Fruit fly (Drosophila melanogaster): ENCODE data around the gene kirre.

The kirre gene

dm6 chrX:2757400-2757799, 17.2 kb downstream of the kirre start:
- TF ChIP-seq dl (GFP tag; optimal IDR thresholded peaks at IDR 0.05; ENCODE audit: insufficient read depth in 1 of 2, partially characterized antibody in 2 of 2) (no peak), foxo (GFP tag; optimal IDR thresholded peaks at IDR 0.05) (no peak), rgr (GFP tag; optimal IDR thresholded peaks at IDR 0.05) (no peak), sv (GFP tag; optimal IDR thresholded peaks at IDR 0.05) (no peak), sage (GFP tag; optimal IDR thresholded peaks at IDR 0.05) (no peak), Sp1 (GFP tag; optimal IDR thresholded peaks at IDR 0.05) (no peak), woc (GFP tag; optimal IDR thresholded peaks at IDR 0.05) (no peak), Vsx2 (GFP tag; optimal IDR thresholded peaks at IDR 0.05; ENCODE audit: partially characterized antibody) (no peak), CG32264 (GFP tag; optimal IDR thresholded peaks at IDR 0.05) (no peak), CG9705 (GFP tag; optimal IDR thresholded peaks at IDR 0.05) (no peak), N (GFP tag; optimal IDR thresholded peaks at IDR 0.05) (no peak), psq (GFP tag; optimal IDR thresholded peaks at IDR 0.05) (no peak), dmrt93B (GFP tag; optimal IDR thresholded peaks at IDR 0.05) (no peak), CrebA (GFP tag; optimal IDR thresholded peaks at IDR 0.05; ENCODE audit: borderline replicate concordance) (no peak), GATAd (GFP tag; optimal IDR thresholded peaks at IDR 0.05) (no peak), Myc (optimal IDR thresholded peaks at IDR 0.05) (no peak)

dm6 chrX:2761198-2761597, 21.0 kb downstream of the kirre start:
- TF ChIP-seq Hr78 (GFP tag; optimal IDR thresholded peaks at IDR 0.05), result no peak
- no peak for TF ChIP-seq CG32264 (GFP tag; optimal IDR thresholded peaks at IDR 0.05)
- no peak for TF ChIP-seq woc (GFP tag; optimal IDR thresholded peaks at IDR 0.05)
- TF ChIP-seq GATAd (GFP tag; optimal IDR thresholded peaks at IDR 0.05), result no peak
- no peak for TF ChIP-seq Vsx2 (GFP tag; optimal IDR thresholded peaks at IDR 0.05; ENCODE audit: partially characterized antibody)
- no peak for TF ChIP-seq Dif (GFP tag; optimal IDR thresholded peaks at IDR 0.05; ENCODE audit: partially characterized antibody)

DNA sequence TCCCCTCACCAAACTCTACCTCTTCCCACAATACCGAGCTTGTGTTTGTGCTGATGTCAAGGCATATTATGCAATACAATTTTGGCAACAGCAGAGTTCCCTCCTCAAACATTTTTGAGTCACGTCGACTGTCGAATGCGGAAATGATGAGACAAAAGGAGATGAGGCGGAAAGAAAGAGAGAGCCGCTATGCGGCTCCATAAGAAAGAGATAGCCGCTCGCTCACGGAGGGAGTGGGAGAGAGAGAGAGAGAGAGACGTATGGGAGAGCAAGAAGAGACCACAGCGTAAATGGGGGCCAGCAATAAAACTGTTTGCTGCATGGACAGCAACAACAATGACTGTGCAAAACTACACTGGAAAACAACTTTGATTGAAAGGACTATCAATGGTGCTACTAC, 25.3 kb downstream of the kirre start:
- TF ChIP-seq Dif (GFP tag; optimal IDR thresholded peaks at IDR 0.05; ENCODE audit: partially characterized antibody) (no peak), rgr (GFP tag; optimal IDR thresholded peaks at IDR 0.05) (no peak)

DNA sequence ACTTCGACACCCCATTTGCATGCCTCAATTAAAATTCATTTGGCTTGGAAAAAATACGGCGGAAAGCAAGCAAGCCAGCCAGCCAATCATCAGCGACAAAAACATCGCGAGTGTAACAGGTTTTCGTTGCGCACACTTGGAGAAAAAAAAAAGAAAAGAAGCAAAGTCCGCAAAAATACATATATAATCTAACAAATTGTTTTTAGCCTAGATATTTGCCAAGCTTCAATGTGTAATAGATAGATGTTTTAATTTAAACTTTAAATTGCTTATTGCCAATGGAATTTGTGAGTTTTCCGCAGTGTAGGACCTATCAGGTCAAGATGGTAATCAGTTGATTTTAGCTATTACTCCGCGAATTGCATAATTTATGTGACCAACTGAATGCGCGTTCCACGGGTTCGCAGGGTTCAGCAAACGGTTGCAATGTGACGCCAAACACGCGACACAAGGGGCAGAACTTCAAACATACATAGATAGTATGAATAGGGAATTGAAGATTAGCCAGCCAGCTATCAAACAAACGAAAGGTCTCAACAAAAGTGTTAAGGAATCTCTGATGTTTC, 46.5 kb downstream of the kirre start:
- no peak for TF ChIP-seq Hr78 (GFP tag; optimal IDR thresholded peaks at IDR 0.05)
- TF ChIP-seq Rel (GFP tag; optimal IDR thresholded peaks at IDR 0.05), result peak; percentile 67
- TF ChIP-seq Rel (tag; optimal IDR thresholded peaks at IDR 0.05), result peak; percentile 19
- TF ChIP-seq rgr (GFP tag; optimal IDR thresholded peaks at IDR 0.05), result peak; percentile 94
- TF ChIP-seq Myc (optimal IDR thresholded peaks at IDR 0.05), result no peak
- TF ChIP-seq dmrt93B (GFP tag; optimal IDR thresholded peaks at IDR 0.05), result peak; percentile 85
- peak; percentile 18 for TF ChIP-seq GATAd (GFP tag; optimal IDR thresholded peaks at IDR 0.05)
- TF ChIP-seq sv (GFP tag; optimal IDR thresholded peaks at IDR 0.05), result peak; percentile 75
- peak; percentile 71 for TF ChIP-seq woc (GFP tag; optimal IDR thresholded peaks at IDR 0.05)
- TF ChIP-seq CG32264 (GFP tag; optimal IDR thresholded peaks at IDR 0.05), result peak; percentile 87
- TF ChIP-seq jim (GFP tag; optimal IDR thresholded peaks at IDR 0.05), result peak; percentile 14
- peak; percentile 90 for TF ChIP-seq OdsH (GFP tag; optimal IDR thresholded peaks at IDR 0.05)
- TF ChIP-seq Sp1 (GFP tag; optimal IDR thresholded peaks at IDR 0.05), result peak; percentile 77
- peak; percentile 91 for TF ChIP-seq Hnf4 (GFP tag; optimal IDR thresholded peaks at IDR 0.05)
- TF ChIP-seq fru (GFP tag; optimal IDR thresholded peaks at IDR 0.05), result peak; percentile 94
- peak; percentile 72 for TF ChIP-seq psq (GFP tag; optimal IDR thresholded peaks at IDR 0.05)
- TF ChIP-seq CG9705 (GFP tag; optimal IDR thresholded peaks at IDR 0.05), result peak; percentile 72
- no peak for TF ChIP-seq usp (GFP tag; optimal IDR thresholded peaks at IDR 0.05)
- TF ChIP-seq br (GFP tag; optimal IDR thresholded peaks at IDR 0.05), result peak; percentile 89
- peak; percentile 80 to 95 for TF ChIP-seq foxo (GFP tag; optimal IDR thresholded peaks at IDR 0.05)
- TF ChIP-seq h (GFP tag; optimal IDR thresholded peaks at IDR 0.05), result peak; percentile 95
- peak; percentile 84 for TF ChIP-seq tai (GFP tag; optimal IDR thresholded peaks at IDR 0.05)
- TF ChIP-seq Dfd (GFP tag; optimal IDR thresholded peaks at IDR 0.05), result no peak
- no peak for TF ChIP-seq pan (optimal IDR thresholded peaks at IDR 0.05)
- peak; percentile 86 for TF ChIP-seq HLH106 (tag; optimal IDR thresholded peaks at IDR 0.05)
- peak; percentile 80 for TF ChIP-seq Jra (GFP tag; optimal IDR thresholded peaks at IDR 0.05)
- peak; percentile 71 for TF ChIP-seq dsf (GFP tag; optimal IDR thresholded peaks at IDR 0.05; ENCODE audit: borderline replicate concordance)
- TF ChIP-seq brk (GFP tag; optimal IDR thresholded peaks at IDR 0.05), result peak; percentile 77
- no peak for TF ChIP-seq Dif (GFP tag; optimal IDR thresholded peaks at IDR 0.05; ENCODE audit: partially characterized antibody)
- TF ChIP-seq Mio (GFP tag; optimal IDR thresholded peaks at IDR 0.05), result peak; percentile 65
- peak; percentile 92 for TF ChIP-seq ey (GFP tag; optimal IDR thresholded peaks at IDR 0.05)
- TF ChIP-seq Hr83 (GFP tag; optimal IDR thresholded peaks at IDR 0.05; ENCODE audit: poor library complexity, severe bottlenecking), result no peak
- TF ChIP-seq dl (GFP tag; optimal IDR thresholded peaks at IDR 0.05; ENCODE audit: insufficient read depth in 1 of 2, partially characterized antibody in 2 of 2), result no peak
- TF ChIP-seq sage (GFP tag; optimal IDR thresholded peaks at IDR 0.05), result peak; percentile 86
- peak; percentile 34 for TF ChIP-seq CrebA (GFP tag; optimal IDR thresholded peaks at IDR 0.05; ENCODE audit: borderline replicate concordance)
- TF ChIP-seq lola (GFP tag; optimal IDR thresholded peaks at IDR 0.05), result no peak
- TF ChIP-seq Abd-B (GFP tag; optimal IDR thresholded peaks at IDR 0.05), result no peak
- TF ChIP-seq N (GFP tag; optimal IDR thresholded peaks at IDR 0.05), result no peak
- no peak for TF ChIP-seq Vsx2 (GFP tag; optimal IDR thresholded peaks at IDR 0.05; ENCODE audit: partially characterized antibody)

Data from whole organism, wandering third instar larva.